Worm (Caenorhabditis elegans): ENCODE results near the gene znf-593.

DNA sequence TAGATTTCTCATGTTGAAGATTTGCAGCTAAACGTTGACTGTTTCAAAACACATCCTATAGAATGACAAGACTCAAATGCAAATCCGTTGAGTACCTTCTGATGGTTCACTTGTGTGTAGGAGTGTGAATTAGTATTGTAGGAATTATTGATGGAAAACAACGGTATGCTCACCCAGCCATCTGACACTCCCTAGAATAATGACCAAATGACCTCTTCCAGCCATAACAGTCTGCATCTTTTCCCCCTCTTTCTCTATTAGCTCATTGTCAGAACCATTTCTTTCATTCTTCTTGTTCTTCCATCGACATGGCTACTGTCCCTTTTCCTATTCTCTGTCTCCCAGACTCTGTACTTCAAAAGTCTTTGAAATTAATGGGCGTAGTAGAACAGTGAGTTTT is 9.9 kb downstream of the znf-593 start, which contains the start of gene fbxb-24:
- TF ChIP-seq nhr-77 (tag; optimal IDR thresholded peaks at IDR 0.05) (no peak), lin-13 (GFP tag; optimal IDR thresholded peaks at IDR 0.05) (no peak), ztf-7 (tag; optimal IDR thresholded peaks at IDR 0.05) (no peak), nhr-28 (tag; optimal IDR thresholded peaks at IDR 0.05) (no peak), ama-1 (optimal IDR thresholded peaks at IDR 0.05) (no peak), mep-1 (tag; optimal IDR thresholded peaks at IDR 0.05) (no peak), snpc-4 (tag; optimal IDR thresholded peaks at IDR 0.05) (no peak), ZK546.5 (tag; optimal IDR thresholded peaks at IDR 0.05) (no peak), nhr-237 (tag; optimal IDR thresholded peaks at IDR 0.05) (no peak), egl-27 (tag; optimal IDR thresholded peaks at IDR 0.05) (no peak), ceh-62 (tag; optimal IDR thresholded peaks at IDR 0.05) (no peak), fkh-10 (GFP tag; optimal IDR thresholded peaks at IDR 0.05) (no peak), fos-1 (tag; optimal IDR thresholded peaks at IDR 0.05) (no peak), jun-1 (tag; optimal IDR thresholded peaks at IDR 0.05) (no peak)
